Fruit fly (Drosophila melanogaster) whole organism, prepupa: ENCODE measurements around the gene CG13667.

Experiments used
- CG10631 ChIP-seq: fragments of 200-800 bp; sonication (Bioruptor generic); optimal IDR thresholded peaks from 2 replicates; lab custom pipeline; 2016; ENCODE audit warnings: missing biosample characterization, missing genetic modification characterization
- CG11294 ChIP-seq: fragments of 200-800 bp; sonication (Bioruptor generic); IDR thresholded peaks from 2 replicates; pipeline ENCODE4 v1.3.6; 2022; ENCODE audit warnings: missing biosample characterization, missing genetic modification characterization
- CG11762 ChIP-seq: fragments of 200-800 bp; sonication (Bioruptor generic); optimal IDR thresholded peaks from 3 replicates; lab custom pipeline; 2016; ENCODE audit warnings: missing biosample characterization, missing genetic modification characterization; ENCODE audit not compliant: insufficient read depth
- CG15336 ChIP-seq: fragments of 200-800 bp; sonication (Bioruptor generic); IDR thresholded peaks from 2 replicates; pipeline ENCODE4 v1.3.6; 2022; ENCODE audit warnings: missing biosample characterization, missing genetic modification characterization
- CG1621 ChIP-seq: fragments of 200-800 bp; sonication (Bioruptor generic); optimal IDR thresholded peaks from 3 replicates; lab custom pipeline; 2018; ENCODE audit warnings: missing biosample characterization, mild to moderate bottlenecking, missing genetic modification characterization
- CG3032 ChIP-seq: fragments of 200-800 bp; optimal IDR thresholded peaks from 2 replicates; lab custom pipeline; 2019; ENCODE audit warnings: missing biosample characterization, mild to moderate bottlenecking, missing genetic modification characterization, moderate library complexity
- CG32006 ChIP-seq: fragments of 200-800 bp; sonication (Bioruptor generic); optimal IDR thresholded peaks from 3 replicates; lab custom pipeline; 2017; ENCODE audit warnings: missing biosample characterization, mild to moderate bottlenecking, missing genetic modification characterization
- CG3919 ChIP-seq: fragments of 200-800 bp; sonication (Bioruptor generic); optimal IDR thresholded peaks from 3 replicates; lab custom pipeline; 2016; ENCODE audit warnings: missing biosample characterization, missing genetic modification characterization
- CG4318 ChIP-seq: fragments of 200-800 bp; sonication (Bioruptor generic); optimal IDR thresholded peaks from 3 replicates; lab custom pipeline; 2017; ENCODE audit warnings: missing biosample characterization, mild to moderate bottlenecking, missing genetic modification characterization
- CG6276 ChIP-seq: fragments of 200-800 bp; sonication (Bioruptor generic); optimal IDR thresholded peaks from 2 replicates; lab custom pipeline; 2017; ENCODE audit warnings: missing biosample characterization, mild to moderate bottlenecking, missing genetic modification characterization
- CG6808 ChIP-seq: fragments of 200-800 bp; sonication (Bioruptor generic); optimal IDR thresholded peaks from 3 replicates; lab custom pipeline; 2017; ENCODE audit warnings: missing biosample characterization, missing genetic modification characterization, mild to moderate bottlenecking, moderate library complexity, missing genetic modification reagents
- CG7368 ChIP-seq: fragments of 200-800 bp; sonication (Bioruptor generic); optimal IDR thresholded peaks from 3 replicates; lab custom pipeline; 2016; ENCODE audit warnings: missing biosample characterization, missing genetic modification characterization
- CG8119 ChIP-seq: fragments of 200-800 bp; sonication (Bioruptor generic); IDR thresholded peaks from 3 replicates; pipeline ENCODE4 v1.3.6; 2022; ENCODE audit warnings: missing biosample characterization, missing genetic modification characterization
- CG9139 ChIP-seq: fragments of 200-800 bp; sonication (Bioruptor generic); optimal IDR thresholded peaks from 3 replicates; lab custom pipeline; 2017; ENCODE audit warnings: missing biosample characterization, mild to moderate bottlenecking, missing genetic modification characterization
- Eip78C ChIP-seq: fragments of 200-800 bp; sonication (Bioruptor generic); peaks from one replicate; lab custom pipeline; 2016; ENCODE audit warnings: missing biosample characterization, missing genetic modification characterization
- Eip93F ChIP-seq: fragments of 200-800 bp; sonication (Bioruptor generic); optimal IDR thresholded peaks from 2 replicates; lab custom pipeline; 2016; ENCODE audit warnings: missing biosample characterization, mild to moderate bottlenecking, missing genetic modification characterization
- Ets21C ChIP-seq: fragments of 200-800 bp; sonication (Bioruptor generic); optimal IDR thresholded peaks from 3 replicates; lab custom pipeline; 2016; ENCODE audit warnings: missing biosample characterization, missing genetic modification characterization
- Ets96B ChIP-seq: fragments of 200-800 bp; optimal IDR thresholded peaks from 2 replicates; lab custom pipeline; 2019; ENCODE audit warnings: missing biosample characterization, mild to moderate bottlenecking, missing genetic modification characterization, moderate library complexity
- Gug ChIP-seq: fragments of 200-800 bp; sonication (Bioruptor generic); IDR thresholded peaks from 2 replicates; pipeline ENCODE4 v1.3.6; 2022; ENCODE audit warnings: missing biosample characterization, missing genetic modification characterization
- Hr38 ChIP-seq: sonication (Bioruptor generic); optimal IDR thresholded peaks from 2 replicates; lab custom pipeline; 2016; ENCODE audit warnings: missing biosample characterization, missing genetic modification characterization
- Hr39 ChIP-seq: fragments of 200-800 bp; sonication (Bioruptor generic); optimal IDR thresholded peaks from 2 replicates; lab custom pipeline; 2016; ENCODE audit warnings: missing biosample characterization, missing genetic modification characterization
- Hr4 ChIP-seq: fragments of 200-800 bp; sonication (Bioruptor generic); optimal IDR thresholded peaks from 3 replicates; lab custom pipeline; 2016; ENCODE audit warnings: missing biosample characterization, missing genetic modification characterization
- Lpt ChIP-seq: fragments of 200-800 bp; sonication (Bioruptor generic); optimal IDR thresholded peaks from 3 replicates; lab custom pipeline; 2016; ENCODE audit warnings: missing biosample characterization, missing genetic modification characterization
- Met ChIP-seq: fragments of 200-800 bp; sonication (Bioruptor generic); optimal IDR thresholded peaks from 3 replicates; lab custom pipeline; 2016; ENCODE audit warnings: missing biosample characterization, missing genetic modification characterization
- Sox102F ChIP-seq: fragments of 200-800 bp; sonication (Bioruptor generic); optimal IDR thresholded peaks from 2 replicates; lab custom pipeline; 2016; ENCODE audit warnings: missing biosample characterization, mild to moderate bottlenecking, missing genetic modification characterization
- Sox14 ChIP-seq: fragments of 200-800 bp; sonication (Bioruptor generic); optimal IDR thresholded peaks from 3 replicates; lab custom pipeline; 2016; ENCODE audit warnings: missing biosample characterization, missing genetic modification characterization
- achi ChIP-seq: fragments of 200-800 bp; sonication (Bioruptor generic); optimal IDR thresholded peaks from 3 replicates; lab custom pipeline; 2016; ENCODE audit warnings: missing biosample characterization, missing genetic modification characterization
- acj6 ChIP-seq: fragments of 200-800 bp; sonication (Bioruptor generic); optimal IDR thresholded peaks from 3 replicates; lab custom pipeline; 2016; ENCODE audit warnings: missing biosample characterization, missing genetic modification characterization
- dac ChIP-seq: fragments of 200-800 bp; sonication (Bioruptor generic); optimal IDR thresholded peaks from 2 replicates; lab custom pipeline; 2017; ENCODE audit warnings: missing biosample characterization, mild to moderate bottlenecking, missing genetic modification characterization
- dsx ChIP-seq: fragments of 200-800 bp; optimal IDR thresholded peaks from 3 replicates; lab custom pipeline; 2019; ENCODE audit warnings: missing biosample characterization, mild to moderate bottlenecking, missing genetic modification characterization, moderate library complexity; ENCODE audit not compliant: poor library complexity, severe bottlenecking
- fd85E ChIP-seq: fragments of 200-800 bp; sonication (Bioruptor generic); optimal IDR thresholded peaks from 3 replicates; lab custom pipeline; 2016; ENCODE audit warnings: missing biosample characterization, missing genetic modification characterization
- lz ChIP-seq: fragments of 200-800 bp; sonication (Bioruptor generic); optimal IDR thresholded peaks from 3 replicates; lab custom pipeline; 2016; ENCODE audit warnings: missing biosample characterization, missing genetic modification characterization
- pdm3 ChIP-seq: fragments of 200-800 bp; sonication (Bioruptor generic); optimal IDR thresholded peaks from 3 replicates; lab custom pipeline; 2016; ENCODE audit warnings: missing biosample characterization, missing genetic modification characterization
- svp ChIP-seq: fragments of 200-800 bp; sonication (Bioruptor generic); peaks from one replicate; lab custom pipeline; 2016; ENCODE audit warnings: missing biosample characterization, missing genetic modification characterization
- vri ChIP-seq: fragments of 200-800 bp; sonication (Bioruptor generic); optimal IDR thresholded peaks from 3 replicates; lab custom pipeline; 2016; ENCODE audit warnings: missing biosample characterization, mild to moderate bottlenecking, missing genetic modification characterization

The CG13667 gene

DNA sequence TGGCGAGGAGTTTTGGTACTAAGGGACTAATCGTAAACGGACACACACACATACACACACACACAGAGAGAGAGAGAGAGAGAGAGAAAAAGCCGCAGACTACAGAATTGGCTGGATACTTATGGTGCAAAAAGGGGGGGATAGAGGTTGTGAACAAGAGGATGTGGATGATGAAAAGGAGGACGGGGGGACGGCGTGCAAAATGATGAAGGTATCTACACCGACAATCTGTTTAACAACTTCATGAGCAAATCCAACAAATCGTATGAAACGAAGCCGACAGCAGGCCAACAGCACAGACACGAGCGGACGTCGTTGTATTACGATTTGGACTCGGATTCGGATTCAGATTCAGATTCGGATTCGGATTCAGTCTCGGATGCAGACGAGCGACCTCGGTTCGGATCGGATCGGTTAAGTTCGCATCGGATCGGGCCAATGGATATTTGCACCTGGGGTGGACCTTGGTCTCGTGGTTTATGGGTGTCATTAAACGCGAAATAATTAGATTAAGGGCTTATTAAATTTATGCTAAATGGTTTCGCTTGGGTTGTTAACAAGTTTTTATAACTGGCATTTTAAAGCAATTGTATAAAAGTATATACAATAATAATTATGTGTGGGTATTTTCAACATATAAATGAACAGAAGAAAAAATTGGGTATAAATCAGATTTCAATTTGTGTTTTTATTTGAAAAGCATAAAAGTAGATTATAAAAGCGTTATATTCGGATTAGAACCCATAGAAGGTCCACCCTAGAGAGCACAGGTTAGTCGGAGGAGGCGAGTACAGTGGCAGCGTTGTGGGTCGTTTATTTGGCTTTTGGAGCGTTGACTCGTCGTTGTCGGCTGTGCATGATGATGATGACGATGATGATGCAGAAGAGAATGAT, 50.0 kb downstream of the CG13667 start (continued):
- TF ChIP-seq Hr4 (peak; percentile 88), Lpt (GFP tag; lab: Kevin White, UChicago) (peak; percentile 86), Met (GFP tag; lab: Kevin White, UChicago) (peak; percentile 94), dac (peak; percentile 75), Eip78C (peak; percentile 99), Ets96B (tag; lab: Kevin White, UChicago) (peak; percentile 97), Ets21C (GFP tag; lab: Kevin White, UChicago) (peak; percentile 79), svp (GFP tag; lab: Kevin White, UChicago) (peak; percentile 99), achi (GFP tag; lab: Kevin White, UChicago) (peak; percentile 95), CG15336 (GFP tag; lab: Robert Waterston, UW) (peak; percentile 94), CG8119 (GFP tag; lab: Robert Waterston, UW) (peak; percentile 98), Sox14 (GFP tag; lab: Kevin White, UChicago) (peak; percentile 89), CG1621 (peak; percentile 81), CG9139 (GFP tag; lab: Kevin White, UChicago) (peak; percentile 88), CG10631 (GFP tag; lab: Kevin White, UChicago) (peak; percentile 95), CG7368 (GFP tag; lab: Kevin White, UChicago) (peak; percentile 86), Hr38 (GFP tag; lab: Kevin White, UChicago) (no peak), vri (peak; percentile 86), lz (GFP tag; lab: Kevin White, UChicago) (peak; percentile 93), dsx (GFP tag; lab: Kevin White, UChicago) (peak; percentile 86), CG6276 (GFP tag; lab: Kevin White, UChicago) (peak; percentile 97), CG32006 (peak; percentile 95), CG6808 (GFP tag; lab: Kevin White, UChicago) (peak; percentile 95), Hr39 (GFP tag; lab: Kevin White, UChicago) (peak; percentile 86), Eip93F (GFP tag; lab: Kevin White, UChicago) (peak; percentile 92), CG11294 (GFP tag; lab: Robert Waterston, UW) (peak; percentile 86), Sox102F (GFP tag; lab: Kevin White, UChicago) (peak; percentile 93), pdm3 (GFP tag; lab: Kevin White, UChicago) (peak; percentile 91), fd85E (peak; percentile 84), Gug (GFP tag; lab: Robert Waterston, UW) (peak; percentile 97), CG11762 (GFP tag; lab: Kevin White, UChicago) (peak; percentile 97), CG3032 (tag; lab: Kevin White, UChicago) (peak; percentile 94), CG3919 (GFP tag; lab: Kevin White, UChicago) (peak; percentile 98), acj6 (GFP tag; lab: Kevin White, UChicago) (peak; percentile 95)

DNA sequence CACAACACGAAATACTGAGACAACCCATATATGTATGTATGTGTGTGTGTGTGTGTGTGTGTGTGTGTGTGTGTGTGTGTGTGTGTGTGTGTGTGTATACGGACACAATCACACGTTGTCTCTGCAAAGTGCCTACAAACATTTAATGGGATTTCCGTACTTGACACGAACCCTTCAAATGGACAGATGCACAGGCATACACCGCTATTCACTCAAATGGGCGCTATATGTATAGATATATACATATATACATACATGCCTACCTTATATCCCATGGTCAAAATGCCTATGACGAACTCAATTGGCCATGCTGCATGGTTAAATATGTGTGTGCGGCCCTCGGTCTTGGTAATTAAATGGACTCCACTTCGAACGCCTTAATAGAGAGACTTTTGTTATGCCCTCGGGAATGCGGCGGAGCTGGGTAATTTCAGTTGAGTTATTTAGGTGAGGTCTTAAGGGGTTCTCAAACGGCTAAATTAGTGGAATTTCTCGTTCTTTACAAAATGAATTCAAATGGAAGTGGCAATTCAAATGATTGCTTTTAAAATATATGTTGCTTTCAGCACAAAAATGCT, 51.3 kb downstream of the CG13667 start:
- TF ChIP-seq CG32006 (no peak), svp (GFP tag; lab: Kevin White, UChicago) (peak; percentile 8), CG4318 (GFP tag; lab: Kevin White, UChicago) (no peak), Ets21C (GFP tag; lab: Kevin White, UChicago) (no peak), lz (GFP tag; lab: Kevin White, UChicago) (no peak), CG6808 (GFP tag; lab: Kevin White, UChicago) (no peak), CG1621 (no peak)
